Worm (Caenorhabditis elegans): Measurements from ENCODE around the gene chil-24.

ce11 chrII:3129007-3129406, at the start of gene chil-24:
- no peak for TF ChIP-seq lin-39 (tag; optimal IDR thresholded peaks at IDR 0.05)
- no peak for TF ChIP-seq fos-1 (tag; optimal IDR thresholded peaks at IDR 0.05)
- TF ChIP-seq nhr-12 (tag; optimal IDR thresholded peaks at IDR 0.05), result no peak
- TF ChIP-seq mbf-1 (tag; optimal IDR thresholded peaks at IDR 0.05), result no peak
- no peak for TF ChIP-seq snpc-4 (tag; optimal IDR thresholded peaks at IDR 0.05)
- TF ChIP-seq egl-27 (tag; optimal IDR thresholded peaks at IDR 0.05), result no peak
- TF ChIP-seq ztf-11 (tag; optimal IDR thresholded peaks at IDR 0.05), result no peak
- no peak for TF ChIP-seq R02D3.7 (tag; optimal IDR thresholded peaks at IDR 0.05)
- no peak for TF ChIP-seq mdl-1 (tag; optimal IDR thresholded peaks at IDR 0.05)
- TF ChIP-seq elt-1 (tag; optimal IDR thresholded peaks at IDR 0.05), result no peak
